Worm (Caenorhabditis elegans) whole organism, mixed stage, embryonic: ENCODE results near the gene T19D12.5.

Experiments
- elt-3 ChIP-seq: fragments of 150-350 bp; optimal IDR thresholded peaks from 2 replicates; lab custom pipeline; 2014; ENCODE audit warnings: missing biosample characterization, missing genetic modification characterization
- nhr-12 ChIP-seq: fragments of 150-350 bp; optimal IDR thresholded peaks from 2 replicates; lab custom pipeline; 2014; ENCODE audit warnings: missing biosample characterization, missing genetic modification characterization
- nhr-237 ChIP-seq: fragments of 150-350 bp; optimal IDR thresholded peaks from 2 replicates; lab custom pipeline; 2014; ENCODE audit warnings: missing biosample characterization, missing genetic modification characterization
- nhr-28 ChIP-seq: fragments of 150-350 bp; optimal IDR thresholded peaks from 2 replicates; lab custom pipeline; 2014; ENCODE audit warnings: missing biosample characterization, missing genetic modification characterization
- nhr-76 ChIP-seq: sonication (generic microtip); optimal IDR thresholded peaks from 2 replicates; lab custom pipeline; 2017; ENCODE audit warnings: missing biosample characterization, missing genetic modification characterization
- unc-62 ChIP-seq: fragments of 150-350 bp; optimal IDR thresholded peaks from 2 replicates; lab custom pipeline; 2014; ENCODE audit warnings: missing biosample characterization, missing genetic modification reagents, missing genetic modification characterization

DNA sequence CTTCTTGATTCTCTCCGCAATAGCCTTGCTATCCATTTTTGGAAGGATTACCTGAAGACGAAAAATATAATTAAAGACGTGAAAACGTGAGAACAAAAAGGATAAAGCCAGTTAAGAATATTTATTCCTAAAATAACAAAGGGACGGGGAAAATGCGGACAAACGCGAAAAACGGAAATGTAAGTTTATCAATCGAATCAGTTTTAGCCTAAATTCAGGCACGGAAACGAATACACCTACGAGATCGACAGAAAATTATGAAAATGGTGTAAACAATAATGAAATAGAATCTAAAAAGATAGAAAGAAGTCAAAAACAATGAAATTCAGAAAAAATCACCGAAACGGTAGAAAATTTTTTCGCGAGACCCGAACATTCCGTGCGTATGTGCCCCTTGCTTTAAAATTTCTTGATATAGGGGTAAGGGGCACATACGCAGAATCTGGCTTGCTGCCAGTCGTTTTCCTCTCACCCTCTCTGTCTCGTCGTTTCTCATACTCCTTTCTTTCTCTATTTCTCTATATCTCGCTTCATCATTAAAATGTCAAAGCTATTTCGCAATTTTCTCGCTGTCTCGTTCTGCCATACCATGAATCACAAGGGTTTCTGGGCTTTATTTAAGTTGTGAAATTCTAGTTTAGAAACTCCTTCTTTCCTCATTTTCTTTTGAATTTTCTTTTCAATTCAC lies 47.3 kb downstream of the T19D12.5 start, which contains the start of gene icd-1:
- TF ChIP-seq elt-3 (tag; lab: Kevin White, UChicago): peak; percentile 91
- TF ChIP-seq nhr-28 (tag; lab: Kevin White, UChicago): no peak
- peak; percentile 93 for TF ChIP-seq nhr-237
- TF ChIP-seq unc-62 (GFP tag; lab: Kevin White, UChicago): peak; percentile 96
- TF ChIP-seq nhr-12: no peak
- TF ChIP-seq nhr-76 (tag; lab: Kevin White, UChicago): no peak
